Fruit fly (Drosophila melanogaster): ENCODE measurements around the gene PpD3.

PpD3 gene

DNA sequence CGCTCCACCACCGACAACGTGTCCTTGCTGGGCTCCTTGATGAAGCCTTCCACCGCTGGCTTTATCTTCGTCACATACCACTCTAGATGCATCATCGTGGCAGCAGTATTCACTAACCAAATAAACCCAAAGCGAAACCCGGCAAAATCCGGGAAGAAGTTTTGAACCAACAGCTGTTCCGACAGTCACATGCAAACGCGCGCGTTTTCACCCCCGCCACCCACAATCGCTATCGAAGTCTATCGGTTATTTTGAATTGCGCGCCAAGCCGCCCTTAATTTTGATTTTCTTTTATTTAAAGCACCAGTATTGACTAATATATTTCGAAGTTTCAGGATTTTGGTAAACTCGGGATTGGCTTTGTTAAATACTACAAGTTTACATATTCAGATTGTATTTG is 6.8 kb downstream of the PpD3 start, which contains the start of gene Tti1 (continued):
- TF ChIP-seq slou (GFP tag; optimal IDR thresholded peaks at IDR 0.05), result no peak
- peak; percentile 52; the same call in 1 of the 3 replicates for TF ChIP-seq Opbp (GFP tag; IDR thresholded peaks at IDR 0.05; ENCODE audit: partially characterized antibody)
- no peak for TF ChIP-seq Hand (GFP tag; optimal IDR thresholded peaks at IDR 0.05)
- TF ChIP-seq BEAF-32 (GFP tag; optimal IDR thresholded peaks at IDR 0.05), result peak; percentile 38
- TF ChIP-seq PHDP (tag; optimal IDR thresholded peaks at IDR 0.05), result no peak
- no peak for TF ChIP-seq caup (GFP tag; optimal IDR thresholded peaks at IDR 0.05; ENCODE audit: severe bottlenecking)
- TF ChIP-seq CG1024 (GFP tag; IDR thresholded peaks at IDR 0.05), result no peak
- no peak for TF ChIP-seq dmrt99B (tag; optimal IDR thresholded peaks at IDR 0.05)
- TF ChIP-seq pho (GFP tag; optimal IDR thresholded peaks at IDR 0.05), result no peak
- peak; percentile 9; the same call in 1 of the 2 replicates for TF ChIP-seq CG11085 (GFP tag; IDR thresholded peaks at IDR 0.05)
- no peak for TF ChIP-seq Blimp-1 (GFP tag; optimal IDR thresholded peaks at IDR 0.05)
- TF ChIP-seq gem (tag; optimal IDR thresholded peaks at IDR 0.05), result no peak
- no peak for TF ChIP-seq Awh (GFP tag; IDR thresholded peaks at IDR 0.05)
- no peak for TF ChIP-seq bowl (GFP tag; IDR thresholded peaks at IDR 0.05)
- no peak for TF ChIP-seq CG15269 (tag; optimal IDR thresholded peaks at IDR 0.05)
- no peak for TF ChIP-seq Hey (tag; optimal IDR thresholded peaks at IDR 0.05)
- TF ChIP-seq wek (GFP tag; optimal IDR thresholded peaks at IDR 0.05), result no peak
- no peak for TF ChIP-seq danr (GFP tag; IDR thresholded peaks at IDR 0.05)
- TF ChIP-seq CG31224 (GFP tag; IDR thresholded peaks at IDR 0.05), result no peak
- TF ChIP-seq MTF-1 (GFP tag; optimal IDR thresholded peaks at IDR 0.05; ENCODE audit: borderline replicate concordance), result no peak
- no peak for TF ChIP-seq Ada2b (GFP tag; IDR thresholded peaks at IDR 0.05)
- no peak for TF ChIP-seq Atf6 (GFP tag; IDR thresholded peaks at IDR 0.05)
- TF ChIP-seq Camta (GFP tag; optimal IDR thresholded peaks at IDR 0.05), result no peak
- TF ChIP-seq CG6683 (GFP tag; optimal IDR thresholded peaks at IDR 0.05), result no peak
- no peak for TF ChIP-seq zfh2 (GFP tag; optimal IDR thresholded peaks at IDR 0.05)
- TF ChIP-seq Fer2 (tag; optimal IDR thresholded peaks at IDR 0.05), result no peak
- no peak for TF ChIP-seq Hsf (GFP tag; optimal IDR thresholded peaks at IDR 0.05)
- peak; percentile 33; the same call in 1 of the 3 replicates for TF ChIP-seq CG14860 (GFP tag; IDR thresholded peaks at IDR 0.05; ENCODE audit: partially characterized antibody)
- TF ChIP-seq zen2 (GFP tag; IDR thresholded peaks at IDR 0.05; ENCODE audit: partially characterized antibody), result 0 out of 3 replicates have a peak, but pooled peaks have one; percentile 7
- no peak for TF ChIP-seq crc (GFP tag; optimal IDR thresholded peaks at IDR 0.05)
- TF ChIP-seq CG17612 (GFP tag; IDR thresholded peaks at IDR 0.05), result no peak
- no peak for TF ChIP-seq zf30C (GFP tag; optimal IDR thresholded peaks at IDR 0.05)
- TF ChIP-seq nom (GFP tag; optimal IDR thresholded peaks at IDR 0.05), result no peak
- no peak for TF ChIP-seq kah (GFP tag; optimal IDR thresholded peaks at IDR 0.05)
- TF ChIP-seq da (GFP tag; optimal IDR thresholded peaks at IDR 0.05), result no peak
- TF ChIP-seq her (GFP tag; optimal IDR thresholded peaks at IDR 0.05), result no peak
- TF ChIP-seq CG8388 (GFP tag; optimal IDR thresholded peaks at IDR 0.05), result no peak
- TF ChIP-seq CG11456 (GFP tag; IDR thresholded peaks at IDR 0.05), result no peak
- no peak for TF ChIP-seq mirr (GFP tag; optimal IDR thresholded peaks at IDR 0.05)
- no peak for TF ChIP-seq Hr39 (optimal IDR thresholded peaks at IDR 0.05)
- no peak for TF ChIP-seq CG31388 (GFP tag; optimal IDR thresholded peaks at IDR 0.05)
- no peak for TF ChIP-seq Doc2 (GFP tag; IDR thresholded peaks at IDR 0.05)
- TF ChIP-seq Xrp1 (GFP tag; IDR thresholded peaks at IDR 0.05), result no peak
- no peak for TF ChIP-seq dan (GFP tag; IDR thresholded peaks at IDR 0.05)
- no peak for TF ChIP-seq ERR (GFP tag; optimal IDR thresholded peaks at IDR 0.05)
- no peak for TF ChIP-seq CG2120 (GFP tag; optimal IDR thresholded peaks at IDR 0.05)
- TF ChIP-seq cad (GFP tag; optimal IDR thresholded peaks at IDR 0.05), result no peak
- no peak for TF ChIP-seq CG15696 (tag; optimal IDR thresholded peaks at IDR 0.05)
- TF ChIP-seq Bteb2 (GFP tag; optimal IDR thresholded peaks at IDR 0.05), result no peak
- peak; percentile 47; the same call in 1 of the 2 replicates for TF ChIP-seq amos (GFP tag; IDR thresholded peaks at IDR 0.05; ENCODE audit: partially characterized antibody)
- TF ChIP-seq CG12155 (GFP tag; optimal IDR thresholded peaks at IDR 0.05), result no peak
- TF ChIP-seq CG3847 (GFP tag; IDR thresholded peaks at IDR 0.05), result no peak

All from whole organism, embryonic.